Worm (Caenorhabditis elegans) whole organism, late embryonic: ENCODE results near the gene srx-74.
A peak's percentile ranks its signal among the peaks of the same experiment; 100 is the strongest.

ENCODE experiments used
- C08G9.2 ChIP-seq: sonication (generic microtip); optimal IDR thresholded peaks from 2 replicates; lab custom pipeline; 2016; ENCODE audit warnings: mild to moderate bottlenecking, missing genetic modification characterization, moderate library complexity, missing compliant biosample characterization
- C38D4.7 ChIP-seq: fragments of 200-800 bp; sonication (Bioruptor generic); optimal IDR thresholded peaks from 2 replicates; lab custom pipeline; 2018; ENCODE audit warnings: mild to moderate bottlenecking, missing genetic modification characterization, moderate library complexity, missing compliant biosample characterization
- F13H6.1 ChIP-seq: sonication (generic microtip); optimal IDR thresholded peaks from 2 replicates; lab custom pipeline; 2016; ENCODE audit warnings: missing genetic modification characterization, missing compliant biosample characterization
- K02D7.2 ChIP-seq: sonication (generic microtip); optimal IDR thresholded peaks from 2 replicates; lab custom pipeline; 2017; ENCODE audit warnings: mild to moderate bottlenecking, missing genetic modification characterization, missing compliant biosample characterization
- T23F11.4 ChIP-seq: fragments of 200-800 bp; sonication (Bioruptor generic); optimal IDR thresholded peaks from 2 replicates; lab custom pipeline; 2018; ENCODE audit warnings: mild to moderate bottlenecking, missing genetic modification characterization, missing compliant biosample characterization
- Y22D7AL.16 ChIP-seq: sonication (generic microtip); optimal IDR thresholded peaks from 2 replicates; lab custom pipeline; 2016; ENCODE audit warnings: missing genetic modification characterization, missing compliant biosample characterization
- ahr-1 ChIP-seq: sonication (generic microtip); optimal IDR thresholded peaks from 2 replicates; lab custom pipeline; 2016; ENCODE audit warnings: missing genetic modification characterization, missing compliant biosample characterization
- ama-1 ChIP-seq: fragments of 150-350 bp; optimal IDR thresholded peaks from 2 replicates; lab custom pipeline; 2014
- ceh-14 ChIP-seq: sonication (generic microtip); optimal IDR thresholded peaks from 2 replicates; lab custom pipeline; 2016; ENCODE audit warnings: missing genotype, missing genetic modification characterization, missing compliant biosample characterization
- ceh-18 ChIP-seq: sonication (generic microtip); optimal IDR thresholded peaks from 2 replicates; lab custom pipeline; 2016; ENCODE audit warnings: missing genetic modification characterization, missing compliant biosample characterization
- ceh-19 ChIP-seq: fragments of 200-800 bp; sonication (Bioruptor generic); optimal IDR thresholded peaks from 2 replicates; lab custom pipeline; 2018; ENCODE audit warnings: mild to moderate bottlenecking, missing genetic modification characterization, missing compliant biosample characterization
- ceh-2 ChIP-seq: sonication (generic microtip); optimal IDR thresholded peaks from 2 replicates; lab custom pipeline; 2016; ENCODE audit warnings: missing genotype, missing genetic modification characterization, missing compliant biosample characterization
- ceh-22 ChIP-seq: sonication (generic microtip); optimal IDR thresholded peaks from 2 replicates; lab custom pipeline; 2017; ENCODE audit warnings: missing biosample characterization, missing genetic modification characterization
- ceh-31 ChIP-seq: sonication (generic microtip); optimal IDR thresholded peaks from 2 replicates; lab custom pipeline; 2016; ENCODE audit warnings: missing genetic modification characterization, missing compliant biosample characterization
- ceh-45 ChIP-seq: fragments of 200-800 bp; sonication (Bioruptor generic); IDR thresholded peaks from 2 replicates; pipeline ENCODE4 v1.3.6; 2022; ENCODE audit warnings: missing genetic modification reagents, missing genetic modification characterization, missing compliant biosample characterization
- ceh-6 ChIP-seq: fragments of 200-800 bp; sonication (Bioruptor generic); optimal IDR thresholded peaks from 2 replicates; lab custom pipeline; 2018; ENCODE audit warnings: mild to moderate bottlenecking, missing genetic modification characterization, missing compliant biosample characterization
- che-1 ChIP-seq: sonication (generic microtip); optimal IDR thresholded peaks from 2 replicates; lab custom pipeline; 2016; ENCODE audit warnings: mild to moderate bottlenecking, missing genetic modification characterization, missing compliant biosample characterization
- dmd-4 ChIP-seq: sonication (generic microtip); optimal IDR thresholded peaks from 2 replicates; lab custom pipeline; 2016; ENCODE audit warnings: borderline replicate concordance, missing genetic modification characterization, missing compliant biosample characterization
- elt-4 ChIP-seq: sonication (generic microtip); optimal IDR thresholded peaks from 2 replicates; lab custom pipeline; 2016; ENCODE audit warnings: missing genetic modification characterization, missing compliant biosample characterization
- ets-4 ChIP-seq: sonication (generic microtip); optimal IDR thresholded peaks from 2 replicates; lab custom pipeline; 2016; ENCODE audit warnings: missing genetic modification characterization, missing compliant biosample characterization
- fkh-10 ChIP-seq: fragments of 150-350 bp; optimal IDR thresholded peaks from 2 replicates; lab custom pipeline; 2014; ENCODE audit warnings: missing biosample characterization, missing genetic modification reagents, missing genetic modification characterization
- gmeb-2 ChIP-seq: sonication (generic microtip); optimal IDR thresholded peaks from 2 replicates; lab custom pipeline; 2016; ENCODE audit warnings: missing genetic modification characterization, inconsistent platforms, missing compliant biosample characterization
- hlh-15 ChIP-seq: sonication (generic microtip); optimal IDR thresholded peaks from 2 replicates; lab custom pipeline; 2016; ENCODE audit warnings: missing genetic modification characterization, missing compliant biosample characterization
- hlh-6 ChIP-seq: sonication (generic microtip); optimal IDR thresholded peaks from 2 replicates; lab custom pipeline; 2016; ENCODE audit warnings: missing genotype, missing genetic modification characterization, missing compliant biosample characterization
- lim-6 ChIP-seq: sonication (generic microtip); optimal IDR thresholded peaks from 2 replicates; lab custom pipeline; 2016; ENCODE audit warnings: missing genetic modification characterization, missing compliant biosample characterization
- lin-11 ChIP-seq: fragments of 200-800 bp; sonication (Bioruptor generic); optimal IDR thresholded peaks from 2 replicates; lab custom pipeline; 2018; ENCODE audit warnings: mild to moderate bottlenecking, missing genetic modification characterization, missing compliant biosample characterization
- madf-2 ChIP-seq: sonication (generic microtip); optimal IDR thresholded peaks from 2 replicates; lab custom pipeline; 2017; ENCODE audit warnings: missing genetic modification characterization, missing compliant biosample characterization
- mec-3 ChIP-seq: sonication (generic microtip); optimal IDR thresholded peaks from 2 replicates; lab custom pipeline; 2016; ENCODE audit warnings: borderline replicate concordance, missing genetic modification characterization, missing compliant biosample characterization
- nfya-1 ChIP-seq: sonication (generic microtip); optimal IDR thresholded peaks from 2 replicates; lab custom pipeline; 2017; ENCODE audit warnings: missing genetic modification characterization, mild to moderate bottlenecking, missing compliant biosample characterization, antibody characterized with exemption, moderate library complexity
- nhr-11 ChIP-seq: fragments of 150-350 bp; optimal IDR thresholded peaks from 2 replicates; lab custom pipeline; 2014; ENCODE audit warnings: missing biosample characterization, missing genetic modification characterization
- nhr-232 ChIP-seq: sonication (generic microtip); optimal IDR thresholded peaks from 2 replicates; lab custom pipeline; 2016; ENCODE audit warnings: missing genetic modification characterization, missing compliant biosample characterization
- odd-2 ChIP-seq: sonication (generic microtip); optimal IDR thresholded peaks from 2 replicates; lab custom pipeline; 2017; ENCODE audit warnings: antibody characterized with exemption, mild to moderate bottlenecking, missing genetic modification characterization, missing compliant biosample characterization
- pha-2 ChIP-seq: sonication (generic microtip); optimal IDR thresholded peaks from 2 replicates; lab custom pipeline; 2017; ENCODE audit warnings: mild to moderate bottlenecking, missing genetic modification characterization, missing compliant biosample characterization
- pha-4 ChIP-seq: fragments of 150-350 bp; optimal IDR thresholded peaks from 2 replicates; lab custom pipeline; 2018; ENCODE audit warnings: missing biosample characterization, missing genetic modification reagents, missing genetic modification characterization
- pqm-1 ChIP-seq: sonication (generic microtip); optimal IDR thresholded peaks from 2 replicates; lab custom pipeline; 2016; ENCODE audit warnings: missing genetic modification characterization, missing compliant biosample characterization
- ref-2 ChIP-seq: sonication (generic microtip); optimal IDR thresholded peaks from 2 replicates; lab custom pipeline; 2016; ENCODE audit warnings: missing genetic modification characterization, missing compliant biosample characterization
- rnt-1 ChIP-seq: sonication (generic microtip); optimal IDR thresholded peaks from 2 replicates; lab custom pipeline; 2016; ENCODE audit warnings: missing genetic modification characterization, missing compliant biosample characterization
- sdc-2 ChIP-seq: sonication (generic microtip); optimal IDR thresholded peaks from 2 replicates; lab custom pipeline; 2016; ENCODE audit warnings: missing genotype, missing genetic modification characterization, missing compliant biosample characterization
- sox-2 ChIP-seq: fragments of 200-800 bp; sonication (Bioruptor generic); IDR thresholded peaks from 2 replicates; pipeline ENCODE4 v1.3.6; 2022; ENCODE audit warnings: missing genetic modification reagents, missing genetic modification characterization, missing compliant biosample characterization
- sox-4 ChIP-seq: sonication (generic microtip); optimal IDR thresholded peaks from 2 replicates; lab custom pipeline; 2017; ENCODE audit warnings: mild to moderate bottlenecking, missing genetic modification characterization, inconsistent platforms, missing compliant biosample characterization
- syd-9 ChIP-seq: sonication (generic microtip); optimal IDR thresholded peaks from 2 replicates; lab custom pipeline; 2016; ENCODE audit warnings: mild to moderate bottlenecking, missing genetic modification characterization, moderate library complexity, missing compliant biosample characterization
- tbx-2 ChIP-seq: sonication (generic microtip); optimal IDR thresholded peaks from 2 replicates; lab custom pipeline; 2016; ENCODE audit warnings: missing genetic modification characterization, missing compliant biosample characterization
- ttx-3 ChIP-seq: sonication (generic microtip); optimal IDR thresholded peaks from 2 replicates; lab custom pipeline; 2016; ENCODE audit warnings: missing genetic modification reagents, missing genetic modification characterization, missing compliant biosample characterization
- unc-42 ChIP-seq: sonication (generic microtip); optimal IDR thresholded peaks from 2 replicates; lab custom pipeline; 2016; ENCODE audit warnings: missing genotype, missing genetic modification characterization, missing compliant biosample characterization
- ztf-16 ChIP-seq: sonication (generic microtip); optimal IDR thresholded peaks from 2 replicates; lab custom pipeline; 2017; ENCODE audit warnings: missing genetic modification characterization, missing compliant biosample characterization

Gene srx-74

DNA sequence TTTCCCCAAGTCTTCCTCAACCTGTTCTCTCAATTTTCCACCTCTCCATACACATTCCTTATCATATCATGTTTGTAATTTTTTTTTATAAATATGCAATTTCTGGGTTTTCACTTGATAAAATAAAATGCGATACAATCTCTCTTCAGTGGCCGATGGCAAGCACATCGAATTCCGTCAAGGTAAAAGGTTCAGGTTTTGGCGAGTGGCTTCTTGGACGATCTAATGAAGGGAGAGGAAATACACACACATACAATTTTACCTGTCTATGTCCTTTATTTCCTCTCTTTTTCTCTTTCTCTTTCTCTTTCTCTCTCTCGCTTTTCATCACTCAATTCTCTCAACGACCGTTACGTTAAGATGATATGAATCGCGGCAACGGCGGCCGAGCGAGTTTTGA is 10.8 kb downstream of the srx-74 start:
- TF ChIP-seq sox-4 (tag; lab: Kevin White, UChicago) (no peak), pqm-1 (no peak), madf-2 (tag; lab: Kevin White, UChicago) (no peak), pha-4 (no peak), ceh-14 (no peak), fkh-10 (GFP tag; lab: Kevin White, UChicago) (no peak), Y22D7AL.16 (tag; lab: Kevin White, UChicago) (no peak)

DNA sequence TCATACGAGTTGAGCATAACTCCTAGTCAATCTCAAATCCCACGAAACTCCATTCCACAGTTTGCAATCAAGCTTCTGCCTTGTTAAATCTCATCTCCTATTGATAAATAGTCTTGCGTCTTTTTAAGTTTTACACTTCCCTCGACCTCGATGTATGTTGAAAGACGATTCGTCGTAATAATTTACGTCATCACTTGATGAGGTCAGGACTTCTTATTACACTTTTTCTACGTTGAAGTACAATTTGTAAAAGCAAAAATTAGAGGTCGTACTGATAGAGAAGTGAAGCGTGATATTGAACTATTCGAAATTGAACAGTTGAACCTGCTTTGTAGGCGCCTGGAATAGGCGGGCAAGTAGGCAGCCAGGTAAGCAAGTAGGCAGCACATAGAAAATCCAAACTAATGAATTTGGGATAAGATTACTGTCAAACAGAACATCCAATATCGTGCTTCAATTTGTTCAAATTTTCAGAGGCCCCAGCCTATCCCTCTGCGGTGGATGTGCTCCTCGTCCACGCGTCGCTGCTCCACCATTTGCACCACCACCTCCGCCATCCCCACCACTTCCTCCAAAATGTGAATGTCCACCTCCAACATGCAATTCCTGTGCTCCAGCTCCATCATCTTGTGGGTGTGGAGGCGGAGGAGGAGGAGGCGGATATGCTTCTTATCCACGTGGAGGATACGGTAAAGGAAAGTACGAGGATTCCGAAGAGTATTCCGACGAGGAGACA is 12.5 kb downstream of the srx-74 start:
- TF ChIP-seq nhr-232 (tag; lab: Kevin White, UChicago), result no peak
- no peak for TF ChIP-seq elt-4 (tag; lab: Kevin White, UChicago)
- no peak for TF ChIP-seq sox-2
- TF ChIP-seq lim-6 (tag; lab: Kevin White, UChicago), result no peak
- no peak for TF ChIP-seq nfya-1 (tag; lab: Kevin White, UChicago)
- TF ChIP-seq C38D4.7, result no peak
- no peak for TF ChIP-seq lin-11
- TF ChIP-seq tbx-2, result no peak
- no peak for TF ChIP-seq Y22D7AL.16 (tag; lab: Kevin White, UChicago)
- no peak for TF ChIP-seq ceh-2 (tag; lab: Kevin White, UChicago)
- no peak for TF ChIP-seq ref-2 (tag; lab: Kevin White, UChicago)
- TF ChIP-seq ets-4, result no peak
- TF ChIP-seq rnt-1 (tag; lab: Kevin White, UChicago), result no peak
- TF ChIP-seq F13H6.1 (tag; lab: Kevin White, UChicago), result no peak
- TF ChIP-seq ceh-45 (GFP tag; lab: Robert Waterston, UW), result no peak
- no peak for TF ChIP-seq mec-3 (tag; lab: Kevin White, UChicago)
- TF ChIP-seq hlh-15 (tag; lab: Kevin White, UChicago), result no peak
- no peak for TF ChIP-seq ama-1

- no peak for TF ChIP-seq che-1 (tag; lab: Kevin White, UChicago)
- TF ChIP-seq gmeb-2, result no peak
- no peak for TF ChIP-seq sdc-2
- TF ChIP-seq ceh-18, result no peak
- no peak for TF ChIP-seq ahr-1
- TF ChIP-seq pha-4, result no peak
- TF ChIP-seq dmd-4 (tag; lab: Kevin White, UChicago), result no peak
- no peak for TF ChIP-seq F13H6.1 (tag; lab: Kevin White, UChicago)
- no peak for TF ChIP-seq ttx-3 (tag; lab: Kevin White, UChicago)
- TF ChIP-seq hlh-6 (tag; lab: Kevin White, UChicago), result no peak
- TF ChIP-seq ets-4, result no peak
- no peak for TF ChIP-seq rnt-1 (tag; lab: Kevin White, UChicago)
- TF ChIP-seq, all 69 proteins: peak for 0
Measured at ce11 chrV:4648527-4648926, 13.8 kb downstream of the srx-74 start, which contains the start of gene F41F3.8. Gene F41F3.8, plus strand, starts transcription at chrV:4648827.

- TF ChIP-seq pha-2 (tag; lab: Kevin White, UChicago) (no peak), nhr-11 (no peak), ceh-31 (tag; lab: Kevin White, UChicago) (peak; percentile 21), elt-4 (tag; lab: Kevin White, UChicago) (no peak), C08G9.2 (tag; lab: Kevin White, UChicago) (no peak), hlh-15 (tag; lab: Kevin White, UChicago) (no peak), ceh-19 (GFP tag; lab: Kevin White, UChicago) (no peak), ceh-2 (tag; lab: Kevin White, UChicago) (peak; percentile 24), madf-2 (tag; lab: Kevin White, UChicago) (peak; percentile 42), mec-3 (tag; lab: Kevin White, UChicago) (peak; percentile 67), dmd-4 (tag; lab: Kevin White, UChicago) (peak; percentile 25), ceh-14 (peak; percentile 29), rnt-1 (tag; lab: Kevin White, UChicago) (no peak), lin-11 (peak; percentile 1), ztf-16 (peak; percentile 70), ceh-6 (peak; percentile 32), ceh-22 (tag; lab: Kevin White, UChicago) (no peak), ref-2 (tag; lab: Kevin White, UChicago) (peak; percentile 50), sox-2 (no peak), nhr-232 (tag; lab: Kevin White, UChicago) (no peak), F13H6.1 (tag; lab: Kevin White, UChicago) (peak; percentile 49), unc-42 (tag; lab: Kevin White, UChicago) (no peak), T23F11.4 (GFP tag; lab: Kevin White, UChicago) (peak; percentile 93), odd-2 (no peak), gmeb-2 (peak; percentile 24), K02D7.2 (tag; lab: Kevin White, UChicago) (peak; percentile 15), sox-4 (tag; lab: Kevin White, UChicago) (peak; percentile 43), syd-9 (tag; lab: Kevin White, UChicago) (no peak), ceh-45 (GFP tag; lab: Robert Waterston, UW) (0 out of 2 replicates have a peak, but pooled peaks have one; percentile 29)
Measured at ce11 chrV:4647857-4648256, 14.4 kb downstream of the srx-74 start, which contains the start of gene F41F3.3. Gene F41F3.3, minus strand, starts transcription at chrV:4648239.
